Fruit fly (Drosophila melanogaster) S2 (cell line): Measurements from ENCODE around the gene CG9592.

ENCODE experiments used
- CG8478 ChIP-seq: fragments of >200 bp; optimal IDR thresholded peaks from 2 replicates; lab custom pipeline; 2018
- CTCF ChIP-seq, 2 experiments: fragments of >200 bp; optimal IDR thresholded peaks; 2 replicates each; lab custom pipeline; 2018

dm6 chr3L:14549958-14550357 is 32.3 kb downstream of the CG9592 start:
- no peak for TF ChIP-seq CG8478
- no peak for TF ChIP-seq CTCF (optimal IDR thresholded peaks at IDR 0.05; lab: Kevin White, UChicago)
